Fruit fly (Drosophila melanogaster) whole organism, embryonic: ENCODE results near the gene CG2444.

Source experiments
- CG10209 ChIP-seq: fragments of 200-800 bp; sonication (Bioruptor generic); optimal IDR thresholded peaks from 3 replicates; lab custom pipeline; 2017; ENCODE audit warnings: missing biosample characterization, mild to moderate bottlenecking, missing genetic modification characterization, missing genetic modification reagents
- CG1529 ChIP-seq: fragments of 200-800 bp; sonication (Bioruptor generic); optimal IDR thresholded peaks from 3 replicates; lab custom pipeline; 2018; ENCODE audit warnings: missing biosample characterization, missing genetic modification characterization
- CG16815 ChIP-seq: fragments of 200-800 bp; sonication (Bioruptor generic); optimal IDR thresholded peaks from 3 replicates; lab custom pipeline; 2017; ENCODE audit warnings: missing biosample characterization, mild to moderate bottlenecking, missing genetic modification characterization
- CG1832 ChIP-seq: fragments of 200-800 bp; sonication (Bioruptor generic); optimal IDR thresholded peaks from 2 replicates; lab custom pipeline; 2017; ENCODE audit warnings: missing biosample characterization, mild to moderate bottlenecking, missing genetic modification characterization, inconsistent platforms
- CG3407 ChIP-seq: fragments of 200-800 bp; sonication (Bioruptor generic); optimal IDR thresholded peaks from 2 replicates; lab custom pipeline; 2018; ENCODE audit warnings: missing biosample characterization, mild to moderate bottlenecking, missing genetic modification characterization
- CG6683 ChIP-seq: fragments of 200-800 bp; sonication (Bioruptor generic); optimal IDR thresholded peaks from 2 replicates; lab custom pipeline; 2017; ENCODE audit warnings: missing biosample characterization, mild to moderate bottlenecking, missing genetic modification characterization, missing genetic modification reagents
- Doc2 ChIP-seq: fragments of 200-800 bp; sonication (Bioruptor generic); IDR thresholded peaks from 2 replicates; pipeline ENCODE4 v1.3.6; 2022; ENCODE audit warnings: missing biosample characterization, missing genetic modification characterization
- Hmr ChIP-seq: fragments of 200-800 bp; sonication (Bioruptor generic); optimal IDR thresholded peaks from 3 replicates; lab custom pipeline; 2017; ENCODE audit warnings: mild to moderate bottlenecking, missing biosample characterization, missing genetic modification reagents, missing genetic modification characterization
- gro ChIP-seq: fragments of 200-800 bp; sonication (Bioruptor generic); optimal IDR thresholded peaks from 2 replicates; lab custom pipeline; 2016; ENCODE audit warnings: missing biosample characterization, missing genetic modification characterization
- p53 ChIP-seq: fragments of 200-800 bp; sonication (Bioruptor generic); optimal IDR thresholded peaks from 2 replicates; lab custom pipeline; 2016; ENCODE audit warnings: missing biosample characterization, missing genetic modification characterization
- pho ChIP-seq: fragments of 200-800 bp; sonication (Bioruptor generic); optimal IDR thresholded peaks from 2 replicates; lab custom pipeline; 2016; ENCODE audit warnings: missing biosample characterization, missing genetic modification characterization
- seq ChIP-seq: fragments of 200-800 bp; sonication (Bioruptor generic); IDR thresholded peaks from 2 replicates; pipeline ENCODE4 v1.3.6; 2022; ENCODE audit warnings: missing biosample characterization, missing genetic modification characterization
- usp ChIP-seq: fragments of >200 bp; optimal IDR thresholded peaks from 2 replicates; lab custom pipeline; 2017; ENCODE audit warnings: missing biosample characterization, missing genetic modification characterization

dm6 chrX:11731665-11732064 is 26.6 kb upstream of the CG2444 start, which contains the start of gene inaF-C:
- no peak for TF ChIP-seq Hmr
- TF ChIP-seq gro: no peak
- TF ChIP-seq CG6683 (GFP tag; lab: Kevin White, UChicago): no peak
- TF ChIP-seq pho: no peak
- TF ChIP-seq p53 (GFP tag; lab: Kevin White, UChicago): no peak
- no peak for TF ChIP-seq CG1832
- TF ChIP-seq CG10209 (GFP tag; lab: Kevin White, UChicago): no peak
- TF ChIP-seq Doc2 (GFP tag; lab: Robert Waterston, UW): no peak
- TF ChIP-seq usp (GFP tag; lab: Kevin White, UChicago): no peak
- no peak for TF ChIP-seq seq
- TF ChIP-seq CG3407: no peak
- no peak for TF ChIP-seq CG1529
- no peak for TF ChIP-seq CG16815 (GFP tag; lab: Kevin White, UChicago)
